Fruit fly (Drosophila melanogaster): ENCODE measurements around the gene loco.

DNA sequence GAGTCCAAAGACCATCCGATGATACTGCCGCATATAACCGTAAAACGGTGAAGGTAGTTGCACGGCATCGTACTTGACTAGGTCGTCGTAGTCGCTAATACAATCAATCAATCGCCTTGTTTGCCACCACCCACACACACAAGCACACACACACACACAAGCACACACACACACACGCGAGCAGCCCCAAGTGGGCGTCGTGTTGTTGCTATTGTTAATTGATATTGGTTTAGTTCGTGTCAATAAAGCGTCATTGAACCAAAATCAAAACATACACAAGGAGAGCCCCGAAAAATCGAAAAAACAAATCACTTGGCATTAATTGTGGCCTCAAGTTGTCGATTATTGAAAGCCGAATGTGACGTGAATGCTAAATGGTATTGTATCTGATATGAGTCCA is 42.7 kb downstream of the loco start:
- TF ChIP-seq CTCF (optimal IDR thresholded peaks at IDR 0.05) (no peak), CG8478 (optimal IDR thresholded peaks at IDR 0.05) (no peak)

Measured in S2 (cell line).